Fruit fly (Drosophila melanogaster): ENCODE measurements around the gene FarO.

FarO gene

DNA sequence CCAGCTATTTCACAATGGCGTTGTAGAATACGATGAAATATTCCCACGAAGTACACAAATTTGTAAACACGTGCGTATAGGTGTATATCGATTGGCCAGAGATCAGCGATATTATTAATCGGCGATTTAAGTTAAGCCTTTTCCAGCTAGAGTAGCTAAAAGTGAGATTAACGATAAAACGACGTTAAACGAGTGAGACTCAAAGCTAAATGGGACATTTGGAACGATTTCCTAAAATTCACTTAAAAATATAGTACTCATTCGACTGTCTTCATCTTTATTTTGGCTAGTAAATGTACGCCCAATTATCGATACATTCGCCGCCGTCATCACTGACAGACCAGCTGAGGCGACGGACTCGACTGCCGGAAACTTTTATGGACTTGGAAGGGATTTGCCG, 19.1 kb downstream of the FarO start, which contains the start of the genes Nmd3 and CG17776 (continued):
- TF ChIP-seq CG16813 (GFP tag; IDR thresholded peaks at IDR 0.05; ENCODE audit: partially characterized antibody) (peak; percentile 74), jing (GFP tag; optimal IDR thresholded peaks at IDR 0.05) (no peak), p53 (GFP tag; optimal IDR thresholded peaks at IDR 0.05) (no peak), HHEX (GFP tag; optimal IDR thresholded peaks at IDR 0.05) (no peak), sug (tag; optimal IDR thresholded peaks at IDR 0.05) (peak; percentile 45), Oaz (GFP tag; IDR thresholded peaks at IDR 0.05) (no peak), CG43689 (GFP tag; IDR thresholded peaks at IDR 0.05) (no peak), CG6765 (GFP tag; optimal IDR thresholded peaks at IDR 0.05) (no peak), CG7786 (GFP tag; optimal IDR thresholded peaks at IDR 0.05) (peak; percentile 17), CG17385 (GFP tag; optimal IDR thresholded peaks at IDR 0.05) (no peak), CG12769 (tag; optimal IDR thresholded peaks at IDR 0.05) (no peak), Hsf (GFP tag; optimal IDR thresholded peaks at IDR 0.05) (no peak), ATbp (GFP tag; optimal IDR thresholded peaks at IDR 0.05) (no peak), exex (tag; optimal IDR thresholded peaks at IDR 0.05) (peak; percentile 13), Gsc (GFP tag; IDR thresholded peaks at IDR 0.05) (no peak), CG7963 (GFP tag; IDR thresholded peaks at IDR 0.05; ENCODE audit: partially characterized antibody) (0 out of 3 replicates have a peak, but pooled peaks have one; percentile 12), insv (GFP tag; optimal IDR thresholded peaks at IDR 0.05) (no peak), grau (tag; optimal IDR thresholded peaks at IDR 0.05) (peak; percentile 17), D19A (tag; optimal IDR thresholded peaks at IDR 0.05) (no peak), CG14710 (tag; optimal IDR thresholded peaks at IDR 0.05) (peak; percentile 45), CG7987 (GFP tag; optimal IDR thresholded peaks at IDR 0.05) (no peak), h (optimal IDR thresholded peaks at IDR 0.05) (no peak), hb (GFP tag; IDR thresholded peaks at IDR 0.05; ENCODE audit: partially characterized antibody) (peak; percentile 80), CG11085 (GFP tag; IDR thresholded peaks at IDR 0.05) (no peak), gcm2 (GFP tag; optimal IDR thresholded peaks at IDR 0.05) (no peak), CG17912 (GFP tag; optimal IDR thresholded peaks at IDR 0.05) (no peak), CG17612 (GFP tag; IDR thresholded peaks at IDR 0.05) (no peak), tx (GFP tag; optimal IDR thresholded peaks at IDR 0.05) (no peak), CG14860 (GFP tag; IDR thresholded peaks at IDR 0.05; ENCODE audit: partially characterized antibody) (peak; percentile 78), stwl (tag; optimal IDR thresholded peaks at IDR 0.05) (peak; percentile 7), Sin3A (optimal IDR thresholded peaks at IDR 0.05) (peak; percentile 60), CG3847 (GFP tag; IDR thresholded peaks at IDR 0.05) (0 out of 2 replicates have a peak, but pooled peaks have one; percentile 5), E2f2 (GFP tag; IDR thresholded peaks at IDR 0.05) (peak; percentile 46; the same call in 1 of the 2 replicates), HLH4C (GFP tag; IDR thresholded peaks at IDR 0.05; ENCODE audit: partially characterized antibody) (peak; percentile 88), CG15073 (GFP tag; optimal IDR thresholded peaks at IDR 0.05) (no peak), phol (tag; optimal IDR thresholded peaks at IDR 0.05) (peak; percentile 39), Doc3 (GFP tag; IDR thresholded peaks at IDR 0.05; ENCODE audit: partially characterized antibody) (peak; percentile 58; the same call in 1 of the 3 replicates), mld (GFP tag; IDR thresholded peaks at IDR 0.05; ENCODE audit: partially characterized antibody) (peak; percentile 58; the same call in 1 of the 3 replicates), CG17186 (GFP tag; optimal IDR thresholded peaks at IDR 0.05) (peak; percentile 33), ems (GFP tag; optimal IDR thresholded peaks at IDR 0.05) (no peak), Dbx (GFP tag; IDR thresholded peaks at IDR 0.05) (peak; percentile 36; the same call in 1 of the 3 replicates), CG10462 (GFP tag; optimal IDR thresholded peaks at IDR 0.05) (no peak), onecut (GFP tag; IDR thresholded peaks at IDR 0.05) (0 out of 2 replicates have a peak, but pooled peaks have one; percentile 6), TFAM (GFP tag; optimal IDR thresholded peaks at IDR 0.05) (no peak), Oli (tag; optimal IDR thresholded peaks at IDR 0.05) (no peak), kah (GFP tag; optimal IDR thresholded peaks at IDR 0.05) (no peak), CG3407 (GFP tag; optimal IDR thresholded peaks at IDR 0.05) (no peak), MBD-R2 (GFP tag; IDR thresholded peaks at IDR 0.05) (peak; percentile 72; the same call in 1 of the 2 replicates), abd-A (tag; optimal IDR thresholded peaks at IDR 0.05) (no peak), CG13123 (GFP tag; optimal IDR thresholded peaks at IDR 0.05) (no peak), CG1603 (tag; optimal IDR thresholded peaks at IDR 0.05) (peak; percentile 58)
